Fruit fly (Drosophila melanogaster) whole organism, pupa: ENCODE results near the gene Atg4a.

ENCODE experiments used
- CG10348 ChIP-seq: fragments of 200-800 bp; sonication (Bioruptor generic); IDR thresholded peaks from 2 replicates; pipeline ENCODE4 v1.3.6; 2022; ENCODE audit warnings: missing biosample characterization, missing genetic modification characterization
- CG12605 ChIP-seq: fragments of 200-800 bp; sonication (Bioruptor generic); IDR thresholded peaks from 2 replicates; pipeline ENCODE4 v1.3.6; 2022; ENCODE audit warnings: missing biosample characterization, missing genetic modification characterization
- CG14655 ChIP-seq: fragments of 200-800 bp; sonication (Bioruptor generic); optimal IDR thresholded peaks from 3 replicates; lab custom pipeline; 2017; ENCODE audit warnings: mild to moderate bottlenecking, missing biosample characterization, missing genetic modification reagents, missing genetic modification characterization
- CG15710 ChIP-seq: fragments of 200-800 bp; sonication (Bioruptor generic); optimal IDR thresholded peaks from 2 replicates; lab custom pipeline; 2018; ENCODE audit warnings: missing biosample characterization, mild to moderate bottlenecking, missing genetic modification characterization, moderate library complexity
- CG17806 ChIP-seq: fragments of 200-800 bp; sonication (Bioruptor generic); optimal IDR thresholded peaks from 2 replicates; lab custom pipeline; 2018; ENCODE audit warnings: missing biosample characterization, mild to moderate bottlenecking, missing genetic modification characterization, moderate library complexity
- CG8159 ChIP-seq: fragments of 200-800 bp; sonication (Bioruptor generic); optimal IDR thresholded peaks from 3 replicates; lab custom pipeline; 2018; ENCODE audit warnings: missing biosample characterization, mild to moderate bottlenecking, missing genetic modification characterization, moderate library complexity
- CG9948 ChIP-seq: fragments of 200-800 bp; sonication (Bioruptor generic); optimal IDR thresholded peaks from 2 replicates; lab custom pipeline; 2018; ENCODE audit warnings: missing biosample characterization, mild to moderate bottlenecking, missing genetic modification characterization, moderate library complexity
- D1 ChIP-seq: fragments of 200-800 bp; sonication (Bioruptor generic); optimal IDR thresholded peaks from 2 replicates; lab custom pipeline; 2018; ENCODE audit warnings: missing biosample characterization, mild to moderate bottlenecking, missing genetic modification characterization, moderate library complexity
- EcR ChIP-seq: fragments of 200-800 bp; sonication (Bioruptor generic); optimal IDR thresholded peaks from 3 replicates; lab custom pipeline; 2019; ENCODE audit warnings: missing biosample characterization, missing genetic modification characterization, mild to moderate bottlenecking, moderate library complexity, missing genetic modification reagents
- Pif1A ChIP-seq: fragments of 200-800 bp; sonication (Bioruptor generic); optimal IDR thresholded peaks from 3 replicates; lab custom pipeline; 2016; ENCODE audit warnings: missing biosample characterization, missing genetic modification characterization
- Snoo ChIP-seq: fragments of 200-800 bp; sonication (Bioruptor generic); optimal IDR thresholded peaks from 3 replicates; lab custom pipeline; 2017; ENCODE audit warnings: missing biosample characterization, mild to moderate bottlenecking, missing genetic modification characterization, inconsistent platforms
- fd96Ca ChIP-seq: fragments of 200-800 bp; sonication (Bioruptor generic); IDR thresholded peaks from 3 replicates; pipeline ENCODE4 v1.3.6; 2022; ENCODE audit warnings: missing biosample characterization, missing genetic modification characterization

- TF ChIP-seq EcR (GFP tag; lab: Kevin White, UChicago) (no peak), CG12605 (GFP tag; lab: Robert Waterston, UW) (0 out of 2 replicates have a peak, but pooled peaks have one; percentile 27), CG17806 (tag; lab: Kevin White, UChicago) (peak; percentile 23), CG9948 (tag; lab: Kevin White, UChicago) (peak; percentile 14), Pif1A (no peak), fd96Ca (GFP tag; lab: Robert Waterston, UW) (peak; percentile 60; the same call in 2 of the 3 replicates), CG15710 (tag; lab: Kevin White, UChicago) (peak; percentile 20), CG10348 (no peak), CG8159 (tag; lab: Kevin White, UChicago) (peak; percentile 30), CG14655 (GFP tag; lab: Kevin White, UChicago) (no peak), Snoo (tag; lab: Kevin White, UChicago) (no peak), D1 (tag; lab: Kevin White, UChicago) (no peak)
These were observed 5.7 kb downstream of the Atg4a start for dm6 chr2L:1086312-1086906.
